Worm (Caenorhabditis elegans) whole organism, midembryonic: Measurements from ENCODE around the gene dnj-8.

Experiments
- cog-1 ChIP-seq: sonication (generic microtip); optimal IDR thresholded peaks from 2 replicates; lab custom pipeline; 2016; ENCODE audit warnings: missing genetic modification characterization, missing compliant biosample characterization
- flt-1 ChIP-seq: fragments of 200-800 bp; sonication (Bioruptor generic); IDR thresholded peaks from 2 replicates; pipeline ENCODE4 v1.3.6; 2022; ENCODE audit warnings: missing genetic modification characterization, missing compliant biosample characterization
- med-1 ChIP-seq: sonication (generic microtip); optimal IDR thresholded peaks from 2 replicates; lab custom pipeline; 2017; ENCODE audit warnings: missing genetic modification characterization, mild to moderate bottlenecking, missing compliant biosample characterization, antibody characterized with exemption, missing genetic modification reagents; ENCODE audit not compliant: insufficient read depth
- tab-1 ChIP-seq: fragments of 200-800 bp; sonication (Bioruptor generic); IDR thresholded peaks from 2 replicates; pipeline ENCODE4 v1.3.6; 2022; ENCODE audit warnings: missing genetic modification characterization, missing compliant biosample characterization
- ztf-23 ChIP-seq: fragments of 200-800 bp; sonication (Bioruptor generic); IDR thresholded peaks from 2 replicates; pipeline ENCODE4 v1.3.6; 2022; ENCODE audit warnings: missing genetic modification reagents, missing genetic modification characterization, missing compliant biosample characterization
- ztf-29 ChIP-seq: fragments of 200-800 bp; sonication (Bioruptor generic); IDR thresholded peaks from 2 replicates; pipeline ENCODE4 v1.3.6; 2022; ENCODE audit warnings: missing genetic modification reagents, missing genetic modification characterization, missing compliant biosample characterization

- TF ChIP-seq ztf-23 (GFP tag; lab: Robert Waterston, UW) (no peak), cog-1 (tag; lab: Kevin White, UChicago) (no peak), tab-1 (GFP tag; lab: Robert Waterston, UW) (no peak), flt-1 (GFP tag; lab: Robert Waterston, UW) (no peak), ztf-29 (GFP tag; lab: Robert Waterston, UW) (no peak), med-1 (GFP tag; lab: Kevin White, UChicago) (no peak)
These were observed 38.3 kb upstream of the dnj-8 start, which contains the start of gene T19D12.5 for ce11 chrII:6636136-6636535.
